Worm (Caenorhabditis elegans) whole organism, L1 larva: Measurements from ENCODE around the gene F46B6.9.

Experiments
- C04F5.9 ChIP-seq: sonication (generic microtip); optimal IDR thresholded peaks from 2 replicates; lab custom pipeline; 2016; ENCODE audit warnings: missing genetic modification characterization, missing compliant biosample characterization
- C34B4.2 ChIP-seq: sonication (generic microtip); optimal IDR thresholded peaks from 2 replicates; lab custom pipeline; 2017; ENCODE audit warnings: mild to moderate bottlenecking, missing genetic modification characterization, missing compliant biosample characterization
- Y116A8C.19 ChIP-seq: sonication (generic microtip); optimal IDR thresholded peaks from 2 replicates; lab custom pipeline; 2016; ENCODE audit warnings: missing compliant biosample characterization, missing genetic modification characterization, borderline replicate concordance
- aha-1 ChIP-seq: fragments of 150-350 bp; optimal IDR thresholded peaks from 2 replicates; lab custom pipeline; 2014; ENCODE audit warnings: missing biosample characterization, missing genetic modification characterization
- ceh-88 ChIP-seq: fragments of 200-800 bp; sonication (Bioruptor generic); IDR thresholded peaks from 2 replicates; pipeline ENCODE4 v1.3.6; 2022; ENCODE audit warnings: missing genetic modification characterization, missing compliant biosample characterization
- ceh-90 ChIP-seq: sonication (generic microtip); optimal IDR thresholded peaks from 2 replicates; lab custom pipeline; 2016; ENCODE audit warnings: missing genetic modification characterization, missing compliant biosample characterization
- dsc-1 ChIP-seq: sonication (generic microtip); optimal IDR thresholded peaks from 2 replicates; lab custom pipeline; 2016; ENCODE audit warnings: mild to moderate bottlenecking, missing genetic modification characterization, missing compliant biosample characterization
- efl-3 ChIP-seq: fragments of 200-800 bp; sonication (Bioruptor generic); optimal IDR thresholded peaks from 2 replicates; lab custom pipeline; 2018; ENCODE audit warnings: mild to moderate bottlenecking, missing genetic modification characterization, missing compliant biosample characterization
- egl-13 ChIP-seq: sonication (generic microtip); optimal IDR thresholded peaks from 2 replicates; lab custom pipeline; 2016; ENCODE audit warnings: missing genotype, missing genetic modification reagents, missing genetic modification characterization, missing compliant biosample characterization
- egl-27 ChIP-seq, 2 experiments: fragments of 150-350 bp in 1 of 2; sonication (generic microtip); optimal IDR thresholded peaks; 3 replicates each; lab custom pipeline; 2017 to 2018; ENCODE audit warnings: missing biosample characterization in 2 of 2, missing genetic modification characterization in 2 of 2, missing genetic modification reagents in 2 of 2
- elt-2 ChIP-seq: sonication (generic microtip); optimal IDR thresholded peaks from 2 replicates; lab custom pipeline; 2016; ENCODE audit warnings: missing genetic modification characterization, mild to moderate bottlenecking, inconsistent platforms, missing compliant biosample characterization, missing genetic modification reagents
- elt-3 ChIP-seq, 6 experiments: fragments of 150-350 bp in 1 of 6; sonication (generic microtip); optimal IDR thresholded peaks; 2 replicates each; lab custom pipeline; 2017 to 2018; ENCODE audit warnings: missing biosample characterization in 6 of 6, missing genetic modification characterization in 6 of 6, inconsistent platforms in 1 of 6
- fkh-4 ChIP-seq: sonication (generic microtip); optimal IDR thresholded peaks from 2 replicates; lab custom pipeline; 2016; ENCODE audit warnings: missing compliant biosample characterization, missing genetic modification characterization, borderline replicate concordance
- fos-1 ChIP-seq: fragments of 150-350 bp; optimal IDR thresholded peaks from 2 replicates; lab custom pipeline; 2014; ENCODE audit warnings: missing biosample characterization, missing genetic modification characterization
- grh-1 ChIP-seq: fragments of 200-800 bp; sonication (Bioruptor generic); IDR thresholded peaks from 2 replicates; pipeline ENCODE4 v1.3.6; 2022; ENCODE audit warnings: missing genetic modification reagents, missing genetic modification characterization, missing compliant biosample characterization
- hlh-4 ChIP-seq: sonication (generic microtip); optimal IDR thresholded peaks from 2 replicates; lab custom pipeline; 2016; ENCODE audit warnings: mild to moderate bottlenecking, missing genetic modification characterization, missing compliant biosample characterization
- hpl-2 ChIP-seq: fragments of 150-350 bp; optimal IDR thresholded peaks from 2 replicates; lab custom pipeline; 2014; ENCODE audit warnings: missing biosample characterization, missing genetic modification reagents, missing genetic modification characterization
- isw-1 ChIP-seq: fragments of 200-800 bp; sonication (Bioruptor generic); IDR thresholded peaks from 2 replicates; pipeline ENCODE4 v1.3.6; 2022; ENCODE audit warnings: missing genetic modification characterization, missing compliant biosample characterization
- jun-1 ChIP-seq: fragments of 150-350 bp; optimal IDR thresholded peaks from 2 replicates; lab custom pipeline; 2014; ENCODE audit warnings: missing biosample characterization, missing genetic modification reagents, missing genetic modification characterization
- lin-15B ChIP-seq: fragments of 150-350 bp; sonication (generic microtip); optimal IDR thresholded peaks from 3 replicates; lab custom pipeline; 2014; ENCODE audit warnings: missing biosample characterization, missing genetic modification characterization
- mdl-1 ChIP-seq, 2 experiments: fragments of 150-350 bp; optimal IDR thresholded peaks; 2 replicates each; lab custom pipeline; 2014 to 2017; ENCODE audit warnings: missing biosample characterization in 2 of 2, missing genetic modification characterization in 2 of 2, inconsistent platforms in 1 of 2
- nhr-11 ChIP-seq: fragments of 150-350 bp; optimal IDR thresholded peaks from 2 replicates; lab custom pipeline; 2014; ENCODE audit warnings: missing biosample characterization, missing genetic modification characterization
- nhr-12 ChIP-seq: sonication (generic microtip); optimal IDR thresholded peaks from 2 replicates; lab custom pipeline; 2017; ENCODE audit warnings: missing biosample characterization, missing genetic modification characterization
- nhr-28 ChIP-seq: fragments of 150-350 bp; optimal IDR thresholded peaks from 2 replicates; lab custom pipeline; 2014; ENCODE audit warnings: missing biosample characterization, missing genetic modification characterization
- nhr-71 ChIP-seq: sonication (generic microtip); optimal IDR thresholded peaks from 2 replicates; lab custom pipeline; 2016; ENCODE audit warnings: mild to moderate bottlenecking, missing genetic modification characterization, moderate library complexity, missing compliant biosample characterization
- nhr-77 ChIP-seq: fragments of 150-350 bp; optimal IDR thresholded peaks from 2 replicates; lab custom pipeline; 2014; ENCODE audit warnings: missing biosample characterization, missing genetic modification characterization
- nhr-84 ChIP-seq: sonication (generic microtip); optimal IDR thresholded peaks from 2 replicates; lab custom pipeline; 2017; ENCODE audit warnings: missing biosample characterization, missing genetic modification characterization
- nhr-85 ChIP-seq: sonication (generic microtip); peaks from one replicate; lab custom pipeline; 2016; ENCODE audit warnings: missing genetic modification characterization, inconsistent platforms, missing compliant biosample characterization
- rnt-1 ChIP-seq: sonication (generic microtip); optimal IDR thresholded peaks from 2 replicates; lab custom pipeline; 2016; ENCODE audit warnings: mild to moderate bottlenecking, missing genetic modification characterization, moderate library complexity, missing compliant biosample characterization
- skn-1 ChIP-seq: fragments of 150-350 bp; optimal IDR thresholded peaks from 2 replicates; lab custom pipeline; 2014; ENCODE audit warnings: missing biosample characterization, missing genetic modification characterization
- snu-23 ChIP-seq: sonication (generic microtip); optimal IDR thresholded peaks from 2 replicates; lab custom pipeline; 2016; ENCODE audit warnings: missing genetic modification characterization, missing compliant biosample characterization
- sup-37 ChIP-seq: fragments of 200-800 bp; sonication (Bioruptor generic); optimal IDR thresholded peaks from 2 replicates; lab custom pipeline; 2018; ENCODE audit warnings: mild to moderate bottlenecking, missing genetic modification characterization, missing compliant biosample characterization
- unc-30 ChIP-seq: sonication (generic microtip); optimal IDR thresholded peaks from 2 replicates; lab custom pipeline; 2017; ENCODE audit warnings: missing biosample characterization, missing genetic modification characterization
- unc-86 ChIP-seq: sonication (generic microtip); optimal IDR thresholded peaks from 2 replicates; lab custom pipeline; 2016; ENCODE audit warnings: missing genetic modification characterization, missing compliant biosample characterization
- vab-15 ChIP-seq: sonication (generic microtip); optimal IDR thresholded peaks from 2 replicates; lab custom pipeline; 2017; ENCODE audit warnings: missing genotype, mild to moderate bottlenecking, missing genetic modification characterization, missing compliant biosample characterization
- xbp-1 ChIP-seq: sonication (generic microtip); optimal IDR thresholded peaks from 2 replicates; lab custom pipeline; 2016; ENCODE audit warnings: missing genetic modification characterization, missing compliant biosample characterization
- zip-4 ChIP-seq: fragments of 200-800 bp; sonication (Bioruptor generic); optimal IDR thresholded peaks from 2 replicates; lab custom pipeline; 2018; ENCODE audit warnings: mild to moderate bottlenecking, missing genetic modification characterization, moderate library complexity, missing compliant biosample characterization

Gene F46B6.9

ce11 chrV:9835945-9836344 lies 39.3 kb downstream of the F46B6.9 start, which contains the start of gene sru-38:
TSS of gene sru-38 (minus strand) at chrV:9836045.
- no peak for TF ChIP-seq C34B4.2 (tag; lab: Kevin White, UChicago)
- TF ChIP-seq xbp-1: no peak
- no peak for TF ChIP-seq C04F5.9 (tag; lab: Kevin White, UChicago)
- TF ChIP-seq jun-1 (tag; lab: Kevin White, UChicago): no peak
- TF ChIP-seq nhr-11 (tag; lab: Kevin White, UChicago): no peak
- TF ChIP-seq unc-30 (tag; lab: Kevin White, UChicago): no peak
- no peak for TF ChIP-seq zip-4 (GFP tag; lab: Kevin White, UChicago)
- no peak for TF ChIP-seq hlh-4 (tag; lab: Kevin White, UChicago)
- no peak for TF ChIP-seq ceh-90 (tag; lab: Kevin White, UChicago)
- no peak for TF ChIP-seq fkh-4 (tag; lab: Kevin White, UChicago)
- TF ChIP-seq nhr-12 (tag; lab: Kevin White, UChicago): no peak
- no peak for TF ChIP-seq skn-1 (tag; lab: Kevin White, UChicago)
- no peak for TF ChIP-seq isw-1 (GFP tag; lab: Robert Waterston, UW)
- TF ChIP-seq grh-1 (GFP tag; lab: Robert Waterston, UW): no peak
- no peak for TF ChIP-seq Y116A8C.19
- no peak for TF ChIP-seq lin-15B
- no peak for TF ChIP-seq elt-2 (tag; lab: Kevin White, UChicago)
- no peak for TF ChIP-seq snu-23 (GFP tag; lab: Kevin White, UChicago)

- no peak for TF ChIP-seq nhr-28 (tag; lab: Kevin White, UChicago)
Measured at ce11 chrV:9837679-9838078, 41.0 kb downstream of the F46B6.9 start, which contains the start of gene srsx-21. TSS of gene srsx-21 (plus strand) at chrV:9837979.

ce11 chrV:9841376-9841775 lies 44.7 kb downstream of the F46B6.9 start, which contains the start of gene sru-36:
TSS of gene sru-36 (plus strand) at chrV:9841676.
- TF ChIP-seq ceh-88 (no peak), egl-27 (tag; optimal IDR thresholded peaks at IDR 0.05; lab: Kevin White, UChicago) (no peak), aha-1 (tag; lab: Kevin White, UChicago) (no peak), dsc-1 (tag; lab: Kevin White, UChicago) (no peak), sup-37 (no peak), nhr-84 (tag; lab: Kevin White, UChicago) (no peak), nhr-71 (tag; lab: Kevin White, UChicago) (no peak), vab-15 (tag; lab: Kevin White, UChicago) (no peak), ceh-90 (tag; lab: Kevin White, UChicago) (no peak), rnt-1 (tag; lab: Kevin White, UChicago) (no peak), grh-1 (GFP tag; lab: Robert Waterston, UW) (no peak), egl-13 (tag; lab: Kevin White, UChicago) (no peak), elt-3 (tag; optimal IDR thresholded peaks at IDR 0.05; lab: Kevin White, UChicago) (no peak), skn-1 (tag; lab: Kevin White, UChicago) (no peak), mdl-1 (tag; optimal IDR thresholded peaks at IDR 0.05; lab: Kevin White, UChicago) (no peak), nhr-77 (tag; lab: Kevin White, UChicago) (no peak)
- TF ChIP-seq, all 84 proteins: peak for 0

ce11 chrV:9843376-9843916 lies 46.8 kb downstream of the F46B6.9 start, which contains the start of gene sru-8:
TSS of gene sru-8 (plus strand) at chrV:9843866.
- TF ChIP-seq mdl-1 (tag; optimal IDR thresholded peaks at IDR 0.05; lab: Kevin White, UChicago) (no peak), hpl-2 (GFP tag; lab: Kevin White, UChicago) (no peak), nhr-85 (tag; lab: Kevin White, UChicago) (no peak), fos-1 (no peak), efl-3 (GFP tag; lab: Kevin White, UChicago) (no peak), unc-86 (tag; lab: Kevin White, UChicago) (no peak), elt-2 (tag; lab: Kevin White, UChicago) (no peak)
